Worm (Caenorhabditis elegans): Measurements from ENCODE around the gene C32B5.6.
"Not testable (repeated sequence)": the region's sequence is repeated elsewhere in the genome, so short reads cannot be mapped to it uniquely, and the experiment has no call there.

DNA sequence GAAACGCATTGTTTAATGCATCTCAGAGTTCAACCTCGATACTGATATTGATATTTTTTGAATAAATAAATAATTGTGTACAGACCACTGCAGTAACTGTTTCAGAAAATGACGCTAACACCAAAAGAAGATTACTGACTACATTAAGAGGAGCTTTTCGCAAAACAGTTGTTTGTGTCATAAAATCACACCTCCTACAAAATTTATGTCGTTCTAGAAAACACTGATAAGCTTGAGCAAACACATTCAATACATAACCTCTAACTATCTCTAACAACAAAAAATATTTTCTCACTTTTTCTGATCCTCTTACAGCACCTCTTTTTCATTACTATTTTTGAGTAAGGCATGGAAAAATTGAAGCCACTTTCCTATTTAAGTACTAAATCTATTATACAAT is 13.6 kb upstream of the C32B5.6 start, which contains the start of gene fbxc-7:
- not testable (repeated sequence) for TF ChIP-seq nhr-77 (tag; optimal IDR thresholded peaks at IDR 0.05); ceh-82 (tag; optimal IDR thresholded peaks at IDR 0.05); skn-1 (tag; optimal IDR thresholded peaks at IDR 0.05); ceh-8 (GFP tag; optimal IDR thresholded peaks at IDR 0.05); zip-4 (GFP tag; optimal IDR thresholded peaks at IDR 0.05); ces-1 (GFP tag; optimal IDR thresholded peaks at IDR 0.05); mab-9 (GFP tag; IDR thresholded peaks at IDR 0.05); pqm-1 (tag; optimal IDR thresholded peaks at IDR 0.05); hpl-2 (GFP tag; optimal IDR thresholded peaks at IDR 0.05); ama-1 (optimal IDR thresholded peaks at IDR 0.05)
